Worm (Caenorhabditis elegans) whole organism, young adult: ENCODE measurements around the gene mec-14.
A peak's percentile ranks its signal among the peaks of the same experiment; 100 is the strongest.

Experiments
- B0336.3 ChIP-seq: fragments of 200-800 bp; sonication (Bioruptor generic); IDR thresholded peaks from 2 replicates; pipeline ENCODE4 v1.3.6; 2022; ENCODE audit warnings: missing genetic modification characterization, missing compliant biosample characterization
- C17E4.6 ChIP-seq: fragments of 200-800 bp; sonication (Bioruptor generic); IDR thresholded peaks from 2 replicates; pipeline ENCODE4 v1.3.6; 2022; ENCODE audit warnings: missing genetic modification reagents, missing genetic modification characterization, missing compliant biosample characterization
- F37B4.10 ChIP-seq: fragments of 200-800 bp; sonication (Bioruptor generic); IDR thresholded peaks from 2 replicates; pipeline ENCODE4 v1.3.6; 2022; ENCODE audit warnings: missing genetic modification characterization, missing compliant biosample characterization
- F49E8.2 ChIP-seq: sonication (generic microtip); optimal IDR thresholded peaks from 3 replicates; lab custom pipeline; 2017; ENCODE audit warnings: missing genetic modification characterization, mild to moderate bottlenecking, missing compliant biosample characterization, antibody characterized with exemption, moderate library complexity; ENCODE audit not compliant: insufficient read depth
- F57A8.1 ChIP-seq: fragments of 200-800 bp; sonication (Bioruptor generic); optimal IDR thresholded peaks from 2 replicates; lab custom pipeline; 2018; ENCODE audit warnings: mild to moderate bottlenecking, missing genetic modification characterization, moderate library complexity, missing compliant biosample characterization
- K11D2.4 ChIP-seq: fragments of 200-800 bp; sonication (Bioruptor generic); IDR thresholded peaks from 2 replicates; pipeline ENCODE4 v1.3.6; 2022; ENCODE audit warnings: missing genetic modification reagents, missing genetic modification characterization, missing compliant biosample characterization
- K12H6.12 ChIP-seq: fragments of 200-800 bp; sonication (Bioruptor generic); optimal IDR thresholded peaks from 2 replicates; lab custom pipeline; 2018; ENCODE audit warnings: mild to moderate bottlenecking, missing genetic modification characterization, missing compliant biosample characterization
- T26A5.8 ChIP-seq: sonication (generic microtip); optimal IDR thresholded peaks from 2 replicates; lab custom pipeline; 2016; ENCODE audit warnings: missing genetic modification characterization, missing compliant biosample characterization
- Y53F4B.3 ChIP-seq: fragments of 200-800 bp; sonication (Bioruptor generic); IDR thresholded peaks from 2 replicates; pipeline ENCODE4 v1.3.6; 2022; ENCODE audit warnings: missing genetic modification reagents, missing genetic modification characterization, missing compliant biosample characterization
- Y53G8AR.9 ChIP-seq: fragments of 200-800 bp; sonication (Bioruptor generic); conservative IDR thresholded peaks from 2 replicates; pipeline ENCODE4 v1.3.6; 2022; ENCODE audit warnings: missing genetic modification reagents, missing genetic modification characterization, missing compliant biosample characterization
- Y56A3A.18 ChIP-seq: fragments of 200-800 bp; sonication (Bioruptor generic); IDR thresholded peaks from 2 replicates; pipeline ENCODE4 v1.3.6; 2022; ENCODE audit warnings: missing genetic modification reagents, missing genetic modification characterization, missing compliant biosample characterization
- akir-1 ChIP-seq: fragments of 200-800 bp; sonication (Bioruptor generic); optimal IDR thresholded peaks from 2 replicates; lab custom pipeline; 2018; ENCODE audit warnings: mild to moderate bottlenecking, missing genetic modification characterization, moderate library complexity, missing compliant biosample characterization
- ama-1 ChIP-seq, 3 experiments: fragments of 150-350 bp in 1 of 3; sonication (generic microtip) in 2 of 3; optimal IDR thresholded peaks; 2 replicates each; lab custom pipeline; 2014 to 2018; ENCODE audit warnings: missing biosample characterization in 2 of 3, missing genetic modification characterization in 2 of 3, missing genetic modification reagents in 2 of 3
- aptf-2 ChIP-seq: fragments of 200-800 bp; sonication (Bioruptor generic); conservative IDR thresholded peaks from 2 replicates; pipeline ENCODE4 v1.3.6; 2022; ENCODE audit warnings: missing genetic modification reagents, missing genetic modification characterization, missing compliant biosample characterization
- athp-1 ChIP-seq: sonication (generic microtip); optimal IDR thresholded peaks from 2 replicates; lab custom pipeline; 2017; ENCODE audit warnings: mild to moderate bottlenecking, missing genetic modification characterization, missing compliant biosample characterization
- attf-5 ChIP-seq: fragments of 200-800 bp; sonication (Bioruptor generic); optimal IDR thresholded peaks from 2 replicates; lab custom pipeline; 2018; ENCODE audit warnings: mild to moderate bottlenecking, missing genetic modification characterization, missing compliant biosample characterization
- bed-1 ChIP-seq: fragments of 200-800 bp; sonication (Bioruptor generic); IDR thresholded peaks from 2 replicates; pipeline ENCODE4 v1.3.6; 2022; ENCODE audit warnings: missing genetic modification reagents, missing genetic modification characterization, missing compliant biosample characterization
- bed-2 ChIP-seq: fragments of 200-800 bp; sonication (Bioruptor generic); IDR thresholded peaks from 2 replicates; pipeline ENCODE4 v1.3.6; 2022; ENCODE audit warnings: missing genetic modification reagents, missing genetic modification characterization, missing compliant biosample characterization
- ccch-3 ChIP-seq: fragments of 200-800 bp; sonication (Bioruptor generic); optimal IDR thresholded peaks from 2 replicates; lab custom pipeline; 2018; ENCODE audit warnings: mild to moderate bottlenecking, missing genetic modification characterization, missing compliant biosample characterization
- cebp-2 ChIP-seq: fragments of 200-800 bp; sonication (Bioruptor generic); IDR thresholded peaks from 2 replicates; pipeline ENCODE4 v1.3.6; 2022; ENCODE audit warnings: missing genetic modification characterization, missing compliant biosample characterization
- ceh-27 ChIP-seq: fragments of 200-800 bp; sonication (Bioruptor generic); optimal IDR thresholded peaks from 2 replicates; lab custom pipeline; 2018; ENCODE audit warnings: mild to moderate bottlenecking, missing genetic modification characterization, moderate library complexity, missing compliant biosample characterization
- ceh-40 ChIP-seq: fragments of 200-800 bp; sonication (Bioruptor generic); IDR thresholded peaks from 2 replicates; pipeline ENCODE4 v1.3.6; 2022; ENCODE audit warnings: missing genetic modification characterization, missing compliant biosample characterization
- dpff-1 ChIP-seq: sonication (generic microtip); optimal IDR thresholded peaks from 2 replicates; lab custom pipeline; 2017; ENCODE audit warnings: mild to moderate bottlenecking, missing genetic modification characterization, missing compliant biosample characterization
- dpl-1 ChIP-seq: fragments of 150-350 bp; optimal IDR thresholded peaks from 2 replicates; lab custom pipeline; 2014; ENCODE audit warnings: missing biosample characterization, missing genetic modification reagents, missing genetic modification characterization
- efl-1 ChIP-seq: fragments of 150-350 bp; optimal IDR thresholded peaks from 2 replicates; lab custom pipeline; 2014; ENCODE audit warnings: missing biosample characterization, missing genetic modification reagents, missing genetic modification characterization
- egl-18 ChIP-seq: fragments of 200-800 bp; sonication (Bioruptor generic); IDR thresholded peaks from 2 replicates; pipeline ENCODE4 v1.3.6; 2022; ENCODE audit warnings: missing genetic modification reagents, missing genetic modification characterization, missing compliant biosample characterization
- egl-44 ChIP-seq: fragments of 200-800 bp; sonication (Bioruptor generic); IDR thresholded peaks from 2 replicates; pipeline ENCODE4 v1.3.6; 2022; ENCODE audit warnings: missing genetic modification reagents, missing genetic modification characterization, missing compliant biosample characterization
- egrh-3 ChIP-seq: fragments of 200-800 bp; sonication (Bioruptor generic); IDR thresholded peaks from 2 replicates; pipeline ENCODE4 v1.3.6; 2022; ENCODE audit warnings: missing genetic modification reagents, missing genetic modification characterization, missing compliant biosample characterization
- ekl-4 ChIP-seq: fragments of 200-800 bp; sonication (Bioruptor generic); IDR thresholded peaks from 2 replicates; pipeline ENCODE4 v1.3.6; 2022; ENCODE audit warnings: missing genetic modification reagents, missing genetic modification characterization, missing compliant biosample characterization
- him-1 ChIP-seq: sonication (generic microtip); optimal IDR thresholded peaks from 2 replicates; lab custom pipeline; 2016; ENCODE audit warnings: missing genotype, missing genetic modification reagents, missing genetic modification characterization, missing compliant biosample characterization
- hlh-12 ChIP-seq: sonication (generic microtip); optimal IDR thresholded peaks from 2 replicates; lab custom pipeline; 2016; ENCODE audit warnings: missing genetic modification characterization, missing compliant biosample characterization
- hlh-26 ChIP-seq: fragments of 200-800 bp; sonication (Bioruptor generic); conservative IDR thresholded peaks from 2 replicates; pipeline ENCODE4 v1.3.6; 2022; ENCODE audit warnings: missing genetic modification reagents, missing genetic modification characterization, missing compliant biosample characterization
- hrde-1 ChIP-seq: sonication (generic microtip); optimal IDR thresholded peaks from 2 replicates; lab custom pipeline; 2016; ENCODE audit warnings: missing genetic modification characterization, mild to moderate bottlenecking, missing compliant biosample characterization, moderate library complexity, missing genotype, missing genetic modification reagents, borderline replicate concordance
- hsf-1 ChIP-seq: fragments of 200-800 bp; sonication (Bioruptor generic); IDR thresholded peaks from 2 replicates; pipeline ENCODE4 v1.3.6; 2022; ENCODE audit warnings: missing genetic modification reagents, missing genetic modification characterization, missing compliant biosample characterization
- lin-26 ChIP-seq: fragments of 200-800 bp; sonication (Bioruptor generic); IDR thresholded peaks from 2 replicates; pipeline ENCODE4 v1.3.6; 2022; ENCODE audit warnings: missing genetic modification reagents, missing genetic modification characterization, missing compliant biosample characterization
- lir-1 ChIP-seq: fragments of 200-800 bp; sonication (Bioruptor generic); conservative IDR thresholded peaks from 2 replicates; pipeline ENCODE4 v1.3.6; 2022; ENCODE audit warnings: missing genetic modification reagents, missing genetic modification characterization, missing compliant biosample characterization
- lsl-1 ChIP-seq: fragments of 200-800 bp; sonication (Bioruptor generic); optimal IDR thresholded peaks from 2 replicates; lab custom pipeline; 2018; ENCODE audit warnings: mild to moderate bottlenecking, missing genetic modification characterization, moderate library complexity, missing compliant biosample characterization
- madf-3 ChIP-seq: fragments of 200-800 bp; sonication (Bioruptor generic); IDR thresholded peaks from 2 replicates; pipeline ENCODE4 v1.3.6; 2022; ENCODE audit warnings: missing genetic modification reagents, missing genetic modification characterization, missing compliant biosample characterization
- mxl-1 ChIP-seq: sonication (generic microtip); optimal IDR thresholded peaks from 2 replicates; lab custom pipeline; 2016; ENCODE audit warnings: missing genetic modification characterization, missing compliant biosample characterization
- nfya-2 ChIP-seq: fragments of 200-800 bp; sonication (Bioruptor generic); IDR thresholded peaks from 2 replicates; pipeline ENCODE4 v1.3.6; 2022; ENCODE audit warnings: missing genetic modification reagents, missing genetic modification characterization, missing compliant biosample characterization
- nhr-120 ChIP-seq: fragments of 200-800 bp; sonication (Bioruptor generic); IDR thresholded peaks from 2 replicates; pipeline ENCODE4 v1.3.6; 2022; ENCODE audit warnings: missing genetic modification characterization, missing compliant biosample characterization
- nhr-179 ChIP-seq: sonication (generic microtip); optimal IDR thresholded peaks from 2 replicates; lab custom pipeline; 2016; ENCODE audit warnings: mild to moderate bottlenecking, missing genetic modification characterization, missing compliant biosample characterization
- nhr-27 ChIP-seq: fragments of 200-800 bp; sonication (Bioruptor generic); optimal IDR thresholded peaks from 2 replicates; lab custom pipeline; 2018; ENCODE audit warnings: mild to moderate bottlenecking, missing genetic modification characterization, moderate library complexity, missing compliant biosample characterization
- rec-8 ChIP-seq, 2 experiments: sonication (generic microtip); optimal IDR thresholded peaks; 2 replicates each; lab custom pipeline; 2016; ENCODE audit warnings: mild to moderate bottlenecking in 2 of 2, missing genetic modification characterization in 2 of 2, missing genetic modification reagents in 2 of 2, missing genotype in 2 of 2, missing biosample characterization in 1 of 2, missing compliant biosample characterization in 1 of 2, moderate library complexity in 1 of 2
- sdz-38 ChIP-seq: sonication (generic microtip); optimal IDR thresholded peaks from 2 replicates; lab custom pipeline; 2016; ENCODE audit warnings: missing genotype, missing genetic modification characterization, missing compliant biosample characterization
- somi-1 ChIP-seq: fragments of 200-800 bp; sonication (Bioruptor generic); optimal IDR thresholded peaks from 2 replicates; lab custom pipeline; 2018; ENCODE audit warnings: mild to moderate bottlenecking, missing genetic modification characterization, missing compliant biosample characterization
- xnd-1 ChIP-seq: sonication (generic microtip); optimal IDR thresholded peaks from 2 replicates; lab custom pipeline; 2016; ENCODE audit warnings: missing genotype, missing genetic modification reagents, missing genetic modification characterization, missing compliant biosample characterization
- zim-3 ChIP-seq: sonication (generic microtip); optimal IDR thresholded peaks from 2 replicates; lab custom pipeline; 2017; ENCODE audit warnings: mild to moderate bottlenecking, missing genetic modification characterization, moderate library complexity, missing compliant biosample characterization
- ztf-3 ChIP-seq: fragments of 200-800 bp; sonication (Bioruptor generic); optimal IDR thresholded peaks from 2 replicates; lab custom pipeline; 2018; ENCODE audit warnings: mild to moderate bottlenecking, missing genetic modification characterization, missing compliant biosample characterization

mec-14 gene

ce11 chrIII:7189581-7190128, 3.1 kb downstream of the mec-14 start, which contains the start of gene rps-21 (continued):
- TF ChIP-seq efl-1 (GFP tag; lab: Kevin White, UChicago) = peak; percentile 42
- TF ChIP-seq egl-18 (GFP tag; lab: Robert Waterston, UW) = no peak
- no peak for TF ChIP-seq nhr-27 (tag; lab: Kevin White, UChicago)
- TF ChIP-seq nhr-179 = no peak
- no peak for TF ChIP-seq F57A8.1 (GFP tag; lab: Kevin White, UChicago)
- no peak for TF ChIP-seq F49E8.2 (tag; lab: Kevin White, UChicago)
- no peak for TF ChIP-seq mxl-1 (tag; lab: Kevin White, UChicago)
- 0 out of 2 replicates have a peak, but pooled peaks have one; percentile 16 for TF ChIP-seq madf-3
- TF ChIP-seq ekl-4 = 0 out of 2 replicates have a peak, but pooled peaks have one; percentile 23
- no peak for TF ChIP-seq cebp-2 (GFP tag; lab: Robert Waterston, UW)
- TF ChIP-seq ztf-3 = no peak
- no peak for TF ChIP-seq Y56A3A.18 (GFP tag; lab: Robert Waterston, UW)
- peak; percentile 21 for TF ChIP-seq lsl-1 (GFP tag; lab: Kevin White, UChicago)
- TF ChIP-seq zim-3 (tag; lab: Kevin White, UChicago) = no peak
- peak; percentile 21 for TF ChIP-seq K12H6.12 (tag; lab: Kevin White, UChicago)
- TF ChIP-seq dpl-1 (GFP tag; lab: Kevin White, UChicago) = peak; percentile 51
- TF ChIP-seq egrh-3 (GFP tag; lab: Robert Waterston, UW) = no peak
- TF ChIP-seq hsf-1 (GFP tag; lab: Robert Waterston, UW) = no peak
- no peak for TF ChIP-seq ama-1 (optimal IDR thresholded peaks at IDR 0.05; lab: Kevin White, UChicago)
- TF ChIP-seq ama-1 (GFP tag; optimal IDR thresholded peaks at IDR 0.05; lab: Kevin White, UChicago) = no peak
- no peak for TF ChIP-seq bed-2 (GFP tag; lab: Robert Waterston, UW)
- TF ChIP-seq xnd-1 = no peak
- TF ChIP-seq him-1 (tag; lab: Kevin White, UChicago) = no peak
- no peak for TF ChIP-seq somi-1
- no peak for TF ChIP-seq hrde-1 (tag; lab: Kevin White, UChicago)
- no peak for TF ChIP-seq B0336.3 (GFP tag; lab: Robert Waterston, UW)
- no peak for TF ChIP-seq hlh-12 (tag; lab: Kevin White, UChicago)
- no peak for TF ChIP-seq aptf-2 (GFP tag; lab: Robert Waterston, UW)
- TF ChIP-seq attf-5 (GFP tag; lab: Kevin White, UChicago) = peak; percentile 62
- TF ChIP-seq akir-1 (GFP tag; lab: Kevin White, UChicago) = no peak
- TF ChIP-seq egl-44 (GFP tag; lab: Robert Waterston, UW) = no peak
- peak; percentile 43 for TF ChIP-seq ceh-27 (GFP tag; lab: Kevin White, UChicago)
- TF ChIP-seq lin-26 (GFP tag; lab: Robert Waterston, UW) = no peak
- no peak for TF ChIP-seq F37B4.10 (GFP tag; lab: Robert Waterston, UW)
- no peak for TF ChIP-seq ccch-3
- no peak for TF ChIP-seq C17E4.6 (GFP tag; lab: Robert Waterston, UW)
- TF ChIP-seq nhr-120 (GFP tag; lab: Robert Waterston, UW) = no peak
- TF ChIP-seq Y53G8AR.9 (GFP tag; lab: Robert Waterston, UW) = 0 out of 2 replicates have a peak, but pooled peaks have one; percentile 14
- no peak for TF ChIP-seq nfya-2
- no peak for TF ChIP-seq Y53F4B.3 (GFP tag; lab: Robert Waterston, UW)
- TF ChIP-seq dpff-1 (tag; lab: Kevin White, UChicago) = no peak
- TF ChIP-seq K11D2.4 (GFP tag; lab: Robert Waterston, UW) = no peak
- no peak for TF ChIP-seq rec-8 (tag; optimal IDR thresholded peaks at IDR 0.05; lab: Kevin White, UChicago)
- TF ChIP-seq athp-1 (tag; lab: Kevin White, UChicago) = no peak
- TF ChIP-seq bed-1 (GFP tag; lab: Robert Waterston, UW) = no peak
- no peak for TF ChIP-seq T26A5.8 (tag; lab: Kevin White, UChicago)
- TF ChIP-seq ceh-40 = no peak
- no peak for TF ChIP-seq hlh-26 (GFP tag; lab: Robert Waterston, UW)
- no peak for TF ChIP-seq sdz-38
- TF ChIP-seq lir-1 (GFP tag; lab: Robert Waterston, UW) = no peak
